Worm (Caenorhabditis elegans): ENCODE results near the gene F38H4.3.

ce11 chrIV:11795964-11796363 is 46.3 kb upstream of the F38H4.3 start:
- TF ChIP-seq him-1 (tag; optimal IDR thresholded peaks at IDR 0.05): no peak
- no peak for TF ChIP-seq W03F9.2 (tag; optimal IDR thresholded peaks at IDR 0.05)
